Fruit fly (Drosophila melanogaster): Measurements from ENCODE around the gene CG8620.

Gene CG8620

DNA sequence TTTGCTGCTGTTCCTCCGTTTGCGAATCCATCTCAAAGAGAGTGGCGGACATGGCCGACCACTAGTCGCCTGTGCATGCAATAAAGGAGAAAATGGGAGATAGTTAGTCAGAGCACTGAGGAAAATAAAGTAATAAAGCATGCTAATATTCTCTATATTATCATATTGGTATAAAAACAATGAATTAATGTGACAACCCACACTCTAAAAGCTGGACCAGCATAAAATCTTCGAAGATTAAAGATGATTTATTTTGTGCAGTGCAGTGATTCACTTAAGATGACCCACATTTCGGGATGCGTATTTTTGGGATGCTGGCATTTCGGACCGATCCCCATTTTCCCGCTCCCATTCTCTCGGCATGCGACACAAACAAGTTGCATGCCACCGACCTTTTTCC, 10.1 kb upstream of the CG8620 start (continued):
- TF ChIP-seq Hr39 (GFP tag; optimal IDR thresholded peaks at IDR 0.05) (no peak), Eip78C (GFP tag) (peak; percentile 80), CG6808 (GFP tag; optimal IDR thresholded peaks at IDR 0.05) (no peak), lz (GFP tag; optimal IDR thresholded peaks at IDR 0.05) (no peak), Ets21C (GFP tag; optimal IDR thresholded peaks at IDR 0.05) (no peak), Ets96B (tag; optimal IDR thresholded peaks at IDR 0.05) (no peak), CG3032 (tag; optimal IDR thresholded peaks at IDR 0.05) (no peak), CG31627 (GFP tag; optimal IDR thresholded peaks at IDR 0.05) (no peak), achi (GFP tag; optimal IDR thresholded peaks at IDR 0.05) (no peak), CG16779 (tag; optimal IDR thresholded peaks at IDR 0.05) (no peak), net (GFP tag; optimal IDR thresholded peaks at IDR 0.05) (peak; percentile 3), CG11294 (GFP tag; IDR thresholded peaks at IDR 0.05) (peak; percentile 43; the same call in 1 of the 2 replicates), CG6854 (GFP tag; optimal IDR thresholded peaks at IDR 0.05) (no peak), salr (GFP tag; optimal IDR thresholded peaks at IDR 0.05) (no peak), CG32006 (GFP tag; optimal IDR thresholded peaks at IDR 0.05) (peak; percentile 70), Eip93F (GFP tag; optimal IDR thresholded peaks at IDR 0.05) (no peak)

DNA sequence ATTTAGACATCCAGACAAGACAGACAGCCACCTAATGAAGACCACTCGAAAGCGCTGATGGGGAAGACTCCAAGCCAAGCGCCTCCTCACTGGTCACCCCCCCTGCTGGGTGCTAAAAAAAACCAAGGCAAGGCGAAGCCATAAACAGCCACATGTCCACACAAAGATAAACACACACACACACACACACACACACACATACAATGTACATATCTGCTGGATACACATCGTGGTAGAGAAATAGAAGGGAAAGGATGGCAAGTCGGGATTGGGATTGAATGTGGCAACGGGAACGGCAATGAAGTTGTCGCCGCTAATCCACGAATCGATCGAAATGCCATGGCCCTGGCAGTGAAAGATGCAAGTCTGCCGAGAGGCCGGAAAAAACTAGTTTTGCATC, 8.5 kb upstream of the CG8620 start:
- TF ChIP-seq ss (GFP tag; optimal IDR thresholded peaks at IDR 0.05) (peak in 1 of 2 experiments; percentile 34), salr (GFP tag; optimal IDR thresholded peaks at IDR 0.05) (no peak)

dm6 chr3L:7149827-7150226, 8.1 kb upstream of the CG8620 start:
- TF ChIP-seq CG6163 (GFP tag; IDR thresholded peaks at IDR 0.05) (peak; percentile 83; the same call in 2 of the 3 replicates), Gug (GFP tag; IDR thresholded peaks at IDR 0.05) (peak; percentile 22; the same call in 1 of the 2 replicates), Ets21C (GFP tag; optimal IDR thresholded peaks at IDR 0.05) (no peak), Smox (GFP tag; optimal IDR thresholded peaks at IDR 0.05) (peak; percentile 24), CG6854 (GFP tag; optimal IDR thresholded peaks at IDR 0.05) (no peak), Sox102F (GFP tag; optimal IDR thresholded peaks at IDR 0.05) (peak; percentile 41), svp (GFP tag) (no peak), spab (GFP tag; optimal IDR thresholded peaks at IDR 0.05) (peak; percentile 82), CG32006 (GFP tag; optimal IDR thresholded peaks at IDR 0.05) (peak; percentile 93), CG34406 (GFP tag; optimal IDR thresholded peaks at IDR 0.05) (peak; percentile 78), CG8319 (GFP tag; optimal IDR thresholded peaks at IDR 0.05) (peak; percentile 48), fkh (GFP tag; optimal IDR thresholded peaks at IDR 0.05) (no peak), dac (GFP tag; optimal IDR thresholded peaks at IDR 0.05) (peak; percentile 62), CG4318 (GFP tag; optimal IDR thresholded peaks at IDR 0.05) (peak; percentile 86), net (GFP tag; optimal IDR thresholded peaks at IDR 0.05) (peak; percentile 70), ss (GFP tag; optimal IDR thresholded peaks at IDR 0.05) (peak; percentile 47 to 68), Eip75B (GFP tag; optimal IDR thresholded peaks at IDR 0.05) (peak; percentile 48), CG6792 (GFP tag; optimal IDR thresholded peaks at IDR 0.05) (peak; percentile 73), CG11294 (GFP tag; IDR thresholded peaks at IDR 0.05) (no peak; the same call in 1 of the 2 replicates), CG15336 (GFP tag; IDR thresholded peaks at IDR 0.05) (peak; percentile 85), achi (GFP tag; optimal IDR thresholded peaks at IDR 0.05) (peak; percentile 82), lz (GFP tag; optimal IDR thresholded peaks at IDR 0.05) (peak; percentile 35), CG10631 (GFP tag; optimal IDR thresholded peaks at IDR 0.05) (peak; percentile 84), CG9139 (GFP tag; optimal IDR thresholded peaks at IDR 0.05) (peak; percentile 67), Met (GFP tag; optimal IDR thresholded peaks at IDR 0.05) (peak; percentile 51), Sox14 (GFP tag; optimal IDR thresholded peaks at IDR 0.05) (peak; percentile 28), fd85E (GFP tag; optimal IDR thresholded peaks at IDR 0.05) (no peak), CG16779 (tag; optimal IDR thresholded peaks at IDR 0.05) (peak; percentile 59), CG11902 (GFP tag; optimal IDR thresholded peaks at IDR 0.05) (peak; percentile 25), CG8119 (GFP tag; IDR thresholded peaks at IDR 0.05) (peak; percentile 89), CG8632 (GFP tag; optimal IDR thresholded peaks at IDR 0.05) (peak; percentile 82), eg (GFP tag; IDR thresholded peaks at IDR 0.05) (peak; percentile 71), Ets96B (tag; optimal IDR thresholded peaks at IDR 0.05) (peak; percentile 86), Hr38 (GFP tag; optimal IDR thresholded peaks at IDR 0.05) (no peak), CG3032 (tag; optimal IDR thresholded peaks at IDR 0.05) (peak; percentile 84), Eip93F (GFP tag; optimal IDR thresholded peaks at IDR 0.05) (no peak), CG11762 (GFP tag; optimal IDR thresholded peaks at IDR 0.05; ENCODE audit: insufficient read depth) (peak; percentile 69), CG31627 (GFP tag; optimal IDR thresholded peaks at IDR 0.05) (peak; percentile 9), dsx (GFP tag; optimal IDR thresholded peaks at IDR 0.05; ENCODE audit: poor library complexity, severe bottlenecking) (peak; percentile 98), Hr39 (GFP tag; optimal IDR thresholded peaks at IDR 0.05) (peak; percentile 43), OdsH (GFP tag; optimal IDR thresholded peaks at IDR 0.05) (peak; percentile 82), CG6808 (GFP tag; optimal IDR thresholded peaks at IDR 0.05) (peak; percentile 77), Eip78C (GFP tag) (peak; percentile 94), Hr4 (GFP tag; optimal IDR thresholded peaks at IDR 0.05) (peak; percentile 77)

Measured in whole organism, prepupa.